Worm (Caenorhabditis elegans): ENCODE data around the gene D1022.3.

ce11 chrII:7419563-7419962 is 36.5 kb downstream of the D1022.3 start:
- TF ChIP-seq W03F9.2 (tag; optimal IDR thresholded peaks at IDR 0.05) (no peak), him-1 (tag; optimal IDR thresholded peaks at IDR 0.05) (no peak)

Data from whole organism, L4/young adult.